Worm (Caenorhabditis elegans) whole organism, L3 larva: Measurements from ENCODE around the gene T04H1.13.

Source experiments
- R02D3.7 ChIP-seq: fragments of 150-350 bp; optimal IDR thresholded peaks from 2 replicates; lab custom pipeline; 2014; ENCODE audit warnings: missing biosample characterization, missing genetic modification characterization
- fkh-10 ChIP-seq: sonication (generic microtip); optimal IDR thresholded peaks from 2 replicates; lab custom pipeline; 2017; ENCODE audit warnings: missing biosample characterization, missing genetic modification reagents, missing genetic modification characterization
- pha-4 ChIP-seq: fragments of 150-350 bp; optimal IDR thresholded peaks from 2 replicates; lab custom pipeline; 2014; ENCODE audit warnings: missing biosample characterization, missing genetic modification reagents, missing genetic modification characterization

- TF ChIP-seq fkh-10 (GFP tag; lab: Kevin White, UChicago) (no peak), R02D3.7 (tag; lab: Kevin White, UChicago) (no peak), pha-4 (no peak)
Observed at ce11 chrV:12198545-12198944, 46.3 kb downstream of the T04H1.13 start, which contains the start of gene lon-3.
